Worm (Caenorhabditis elegans) whole organism, L3 larva: ENCODE results near the gene T25B2.2.

ENCODE experiments used
- R02D3.7 ChIP-seq: fragments of 150-350 bp; optimal IDR thresholded peaks from 2 replicates; lab custom pipeline; 2014; ENCODE audit warnings: missing biosample characterization, missing genetic modification characterization
- ZK546.5 ChIP-seq: sonication (generic microtip); optimal IDR thresholded peaks from 2 replicates; lab custom pipeline; 2017; ENCODE audit warnings: missing biosample characterization, missing genetic modification characterization
- aly-2 ChIP-seq: fragments of 150-350 bp; optimal IDR thresholded peaks from 2 replicates; lab custom pipeline; 2014; ENCODE audit warnings: missing biosample characterization, missing genetic modification characterization
- ama-1 ChIP-seq: fragments of 150-350 bp; optimal IDR thresholded peaks from 2 replicates; lab custom pipeline; 2018
- ceh-16 ChIP-seq: sonication (generic microtip); optimal IDR thresholded peaks from 2 replicates; lab custom pipeline; 2017; ENCODE audit warnings: missing biosample characterization, missing genetic modification characterization
- ceh-28 ChIP-seq: fragments of 150-350 bp; optimal IDR thresholded peaks from 2 replicates; lab custom pipeline; 2014; ENCODE audit warnings: missing biosample characterization, missing genetic modification reagents, missing genetic modification characterization
- ceh-82 ChIP-seq: fragments of 150-350 bp; optimal IDR thresholded peaks from 2 replicates; lab custom pipeline; 2014; ENCODE audit warnings: missing biosample characterization, missing genetic modification characterization
- ceh-9 ChIP-seq: sonication (generic microtip); optimal IDR thresholded peaks from 2 replicates; lab custom pipeline; 2018; ENCODE audit warnings: missing biosample characterization, missing genetic modification characterization
- daf-12 ChIP-seq: fragments of 150-350 bp; optimal IDR thresholded peaks from 2 replicates; lab custom pipeline; 2014; ENCODE audit warnings: missing biosample characterization, missing genetic modification reagents, missing genetic modification characterization
- egl-27 ChIP-seq: sonication (generic microtip); optimal IDR thresholded peaks from 4 replicates; lab custom pipeline; 2017; ENCODE audit warnings: missing biosample characterization, missing genetic modification reagents, missing genetic modification characterization
- egl-5 ChIP-seq: fragments of 150-350 bp; optimal IDR thresholded peaks from 2 replicates; lab custom pipeline; 2017; ENCODE audit warnings: missing biosample characterization, missing genetic modification reagents, missing genetic modification characterization, inconsistent platforms
- elt-1 ChIP-seq: fragments of 150-350 bp; optimal IDR thresholded peaks from 2 replicates; lab custom pipeline; 2014; ENCODE audit warnings: missing biosample characterization, missing genetic modification characterization
- elt-2 ChIP-seq: sonication (generic microtip); optimal IDR thresholded peaks from 2 replicates; lab custom pipeline; 2016; ENCODE audit warnings: missing genetic modification reagents, mild to moderate bottlenecking, missing genetic modification characterization, missing compliant biosample characterization
- elt-3 ChIP-seq, 3 experiments: fragments of 150-350 bp in 1 of 3; sonication (generic microtip) in 2 of 3; optimal IDR thresholded peaks; 2 replicates in 2 of 3; 4 replicates in 1 of 3; lab custom pipeline; 2014 to 2017; ENCODE audit warnings: missing biosample characterization in 3 of 3, missing genetic modification characterization in 3 of 3
- eor-1 ChIP-seq, 2 experiments: fragments of 150-350 bp; optimal IDR thresholded peaks; 2 replicates each; lab custom pipeline; 2014 to 2018; ENCODE audit warnings: missing biosample characterization in 2 of 2, missing genetic modification characterization in 2 of 2
- fkh-10 ChIP-seq: sonication (generic microtip); optimal IDR thresholded peaks from 2 replicates; lab custom pipeline; 2017; ENCODE audit warnings: missing biosample characterization, missing genetic modification reagents, missing genetic modification characterization
- fkh-2 ChIP-seq: fragments of 150-350 bp; optimal IDR thresholded peaks from 2 replicates; lab custom pipeline; 2014; ENCODE audit warnings: missing biosample characterization, missing genetic modification reagents, missing genetic modification characterization
- fos-1 ChIP-seq: fragments of 150-350 bp; optimal IDR thresholded peaks from 2 replicates; lab custom pipeline; 2014; ENCODE audit warnings: missing biosample characterization, missing genetic modification characterization
- hmg-11 ChIP-seq: sonication (generic microtip); optimal IDR thresholded peaks from 2 replicates; lab custom pipeline; 2016; ENCODE audit warnings: missing genetic modification characterization, missing compliant biosample characterization
- jun-1 ChIP-seq: fragments of 150-350 bp; optimal IDR thresholded peaks from 2 replicates; lab custom pipeline; 2014; ENCODE audit warnings: missing biosample characterization, missing genetic modification reagents, missing genetic modification characterization
- lin-15B ChIP-seq: fragments of 150-350 bp; optimal IDR thresholded peaks from 2 replicates; lab custom pipeline; 2014; ENCODE audit warnings: missing biosample characterization, missing genetic modification characterization
- lin-39 ChIP-seq: fragments of 150-350 bp; optimal IDR thresholded peaks from 2 replicates; lab custom pipeline; 2018; ENCODE audit warnings: missing biosample characterization, missing genetic modification reagents, missing genetic modification characterization
- lsy-12 ChIP-seq: sonication (generic microtip); optimal IDR thresholded peaks from 2 replicates; lab custom pipeline; 2016; ENCODE audit warnings: mild to moderate bottlenecking, missing genetic modification characterization, missing compliant biosample characterization
- mdl-1 ChIP-seq: fragments of 150-350 bp; optimal IDR thresholded peaks from 2 replicates; lab custom pipeline; 2014; ENCODE audit warnings: missing biosample characterization, missing genetic modification characterization
- mml-1 ChIP-seq: fragments of 150-350 bp; sonication (generic microtip); optimal IDR thresholded peaks from 3 replicates; lab custom pipeline; 2014; ENCODE audit warnings: missing biosample characterization, missing genetic modification characterization
- nfya-1 ChIP-seq: sonication (generic microtip); optimal IDR thresholded peaks from 2 replicates; lab custom pipeline; 2017; ENCODE audit warnings: missing genetic modification characterization, mild to moderate bottlenecking, missing compliant biosample characterization, antibody characterized with exemption, moderate library complexity; ENCODE audit not compliant: insufficient read depth
- nhr-11 ChIP-seq: fragments of 150-350 bp; optimal IDR thresholded peaks from 2 replicates; lab custom pipeline; 2014; ENCODE audit warnings: missing biosample characterization, missing genetic modification characterization
- nhr-12 ChIP-seq: fragments of 150-350 bp; optimal IDR thresholded peaks from 2 replicates; lab custom pipeline; 2014; ENCODE audit warnings: missing biosample characterization, missing genetic modification characterization
- nhr-23 ChIP-seq: fragments of 150-350 bp; optimal IDR thresholded peaks from 2 replicates; lab custom pipeline; 2014; ENCODE audit warnings: missing biosample characterization, missing genetic modification reagents, missing genetic modification characterization
- nhr-237 ChIP-seq: fragments of 150-350 bp; optimal IDR thresholded peaks from 2 replicates; lab custom pipeline; 2014; ENCODE audit warnings: missing biosample characterization, missing genetic modification characterization
- nhr-25 ChIP-seq: sonication (generic microtip); optimal IDR thresholded peaks from 2 replicates; lab custom pipeline; 2017; ENCODE audit warnings: missing biosample characterization, missing genetic modification characterization
- nhr-28 ChIP-seq: fragments of 150-350 bp; optimal IDR thresholded peaks from 2 replicates; lab custom pipeline; 2014; ENCODE audit warnings: missing biosample characterization, missing genetic modification characterization
- nhr-43 ChIP-seq: sonication (generic microtip); optimal IDR thresholded peaks from 2 replicates; lab custom pipeline; 2016; ENCODE audit warnings: mild to moderate bottlenecking, missing genetic modification characterization, missing compliant biosample characterization; ENCODE audit not compliant: poor library complexity, severe bottlenecking
- nhr-67 ChIP-seq: fragments of 150-350 bp; optimal IDR thresholded peaks from 2 replicates; lab custom pipeline; 2014; ENCODE audit warnings: missing biosample characterization, missing genetic modification characterization
- nhr-76 ChIP-seq: fragments of 150-350 bp; sonication (generic microtip); optimal IDR thresholded peaks from 5 replicates; lab custom pipeline; 2014; ENCODE audit warnings: missing biosample characterization, missing genetic modification characterization
- nhr-77 ChIP-seq: fragments of 150-350 bp; optimal IDR thresholded peaks from 2 replicates; lab custom pipeline; 2014; ENCODE audit warnings: missing biosample characterization, missing genetic modification characterization
- pha-4 ChIP-seq: fragments of 150-350 bp; optimal IDR thresholded peaks from 2 replicates; lab custom pipeline; 2014; ENCODE audit warnings: missing biosample characterization, missing genetic modification reagents, missing genetic modification characterization
- pqm-1 ChIP-seq: fragments of 150-350 bp; optimal IDR thresholded peaks from 2 replicates; lab custom pipeline; 2017; ENCODE audit warnings: missing biosample characterization, missing genetic modification characterization, inconsistent platforms
- sea-2 ChIP-seq: fragments of 150-350 bp; sonication (generic microtip); optimal IDR thresholded peaks from 4 replicates; lab custom pipeline; 2014; ENCODE audit warnings: missing biosample characterization, missing genetic modification reagents, missing genetic modification characterization
- skn-1 ChIP-seq: fragments of 150-350 bp; optimal IDR thresholded peaks from 2 replicates; lab custom pipeline; 2014; ENCODE audit warnings: missing biosample characterization, missing genetic modification characterization
- snpc-4 ChIP-seq: fragments of 150-350 bp; optimal IDR thresholded peaks from 2 replicates; lab custom pipeline; 2014; ENCODE audit warnings: missing biosample characterization, missing genetic modification characterization
- tbx-2 ChIP-seq: sonication (generic microtip); optimal IDR thresholded peaks from 2 replicates; lab custom pipeline; 2016; ENCODE audit warnings: mild to moderate bottlenecking, missing genetic modification characterization, missing compliant biosample characterization
- unc-39 ChIP-seq: sonication (generic microtip); optimal IDR thresholded peaks from 4 replicates; lab custom pipeline; 2017; ENCODE audit warnings: missing biosample characterization, missing genetic modification characterization
- unc-62 ChIP-seq: fragments of 150-350 bp; sonication (generic microtip); optimal IDR thresholded peaks from 4 replicates; lab custom pipeline; 2014; ENCODE audit warnings: missing biosample characterization, missing genetic modification reagents, missing genetic modification characterization
- zag-1 ChIP-seq: fragments of 150-350 bp; optimal IDR thresholded peaks from 2 replicates; lab custom pipeline; 2014; ENCODE audit warnings: missing biosample characterization, missing genetic modification characterization
- ztf-11 ChIP-seq: fragments of 150-350 bp; optimal IDR thresholded peaks from 2 replicates; lab custom pipeline; 2014; ENCODE audit warnings: missing biosample characterization, missing genetic modification characterization
- ztf-4 ChIP-seq: fragments of 150-350 bp; optimal IDR thresholded peaks from 2 replicates; lab custom pipeline; 2014; ENCODE audit warnings: missing biosample characterization, missing genetic modification characterization

The T25B2.2 gene

DNA sequence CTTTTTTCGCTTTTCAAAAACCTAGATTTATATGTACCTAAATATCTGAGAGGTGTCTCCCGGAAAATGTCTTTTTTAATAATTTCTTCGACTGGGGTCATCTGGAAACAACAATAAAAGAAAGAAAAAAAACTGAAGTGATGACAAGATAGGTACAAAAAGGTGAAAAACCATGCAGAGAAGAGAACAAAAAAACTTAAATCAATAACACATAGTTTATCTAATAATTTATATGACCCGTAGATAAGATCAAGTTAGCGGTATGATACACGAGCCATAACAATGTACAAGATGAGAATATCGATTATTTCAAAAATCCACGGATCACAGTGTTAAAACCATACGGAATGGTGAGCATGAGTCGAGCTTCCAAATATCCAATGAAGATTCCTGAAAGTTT lies 36.9 kb downstream of the T25B2.2 start, which contains the start of gene mtp-18:
mtp-18 (minus strand) TSS at position 101 of the 400 bp plus-strand sequence.
- TF ChIP-seq skn-1 (tag; lab: Kevin White, UChicago) (no peak), nhr-77 (no peak), nhr-67 (tag; lab: Kevin White, UChicago) (no peak), ama-1 (lab: Kevin White, UChicago) (no peak), lin-39 (tag; lab: Kevin White, UChicago) (no peak), mml-1 (tag; lab: Kevin White, UChicago) (no peak), lin-15B (tag; lab: Kevin White, UChicago) (no peak), lsy-12 (tag; lab: Kevin White, UChicago) (no peak), tbx-2 (tag; lab: Kevin White, UChicago) (no peak), nhr-25 (tag; lab: Kevin White, UChicago) (no peak)

DNA sequence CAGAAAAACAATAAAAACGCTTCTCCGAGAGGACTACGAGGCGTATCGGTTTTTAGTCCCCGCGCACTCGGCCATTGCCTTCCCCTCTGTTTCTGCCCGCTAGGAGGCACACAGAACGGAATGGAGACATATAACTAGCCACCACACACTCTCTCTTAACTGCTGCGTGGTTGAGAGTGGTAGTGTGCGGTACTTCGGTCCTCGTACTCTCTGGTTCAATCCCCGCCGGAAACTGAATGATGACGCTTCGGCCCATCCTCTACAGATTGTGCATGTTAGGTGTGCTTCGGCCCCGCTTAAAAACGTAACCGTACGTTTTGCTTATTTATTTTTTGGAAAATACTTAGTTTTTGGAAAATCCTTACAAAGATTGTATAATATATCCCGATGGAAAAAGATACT lies 38.2 kb downstream of the T25B2.2 start, which contains the start of gene T13C5.6:
T13C5.6 (minus strand) TSS at position 1 of the 402 bp plus-strand sequence.
- TF ChIP-seq ceh-16 (tag; lab: Kevin White, UChicago): peak; percentile 69
- TF ChIP-seq ztf-11: no peak
- TF ChIP-seq ceh-82 (tag; lab: Kevin White, UChicago): peak; percentile 64
- TF ChIP-seq fkh-10 (GFP tag; lab: Kevin White, UChicago): peak; percentile 20
- peak; percentile 95 for TF ChIP-seq nhr-43 (tag; lab: Kevin White, UChicago)
- peak; percentile 35 for TF ChIP-seq sea-2 (GFP tag; lab: Kevin White, UChicago)
- peak; percentile 6 for TF ChIP-seq unc-39 (tag; lab: Kevin White, UChicago)
- no peak for TF ChIP-seq mdl-1 (tag; lab: Kevin White, UChicago)
- TF ChIP-seq ZK546.5: no peak
- TF ChIP-seq nhr-28 (tag; lab: Kevin White, UChicago): no peak
- peak; percentile 68 for TF ChIP-seq snpc-4 (tag; lab: Kevin White, UChicago)
- peak; percentile 28 for TF ChIP-seq fkh-2 (tag; lab: Kevin White, UChicago)
- TF ChIP-seq zag-1 (tag; lab: Kevin White, UChicago): peak; percentile 3
- TF ChIP-seq nhr-25 (tag; lab: Kevin White, UChicago): peak; percentile 88
- TF ChIP-seq nfya-1: peak; percentile 89
- TF ChIP-seq fos-1 (tag; lab: Kevin White, UChicago): peak; percentile 52
- no peak for TF ChIP-seq ceh-9 (tag; lab: Kevin White, UChicago)
- peak; percentile 70 for TF ChIP-seq egl-27 (tag; lab: Kevin White, UChicago)
- no peak for TF ChIP-seq nhr-12 (tag; lab: Kevin White, UChicago)
- peak; percentile 11 for TF ChIP-seq nhr-11 (tag; lab: Kevin White, UChicago)
- no peak for TF ChIP-seq ama-1 (lab: Kevin White, UChicago)
- TF ChIP-seq aly-2 (tag; lab: Kevin White, UChicago): peak; percentile 48
- TF ChIP-seq elt-3 (tag; optimal IDR thresholded peaks at IDR 0.05; lab: Kevin White, UChicago): peak in 2 of 3 experiments; percentile 18 to 88
- TF ChIP-seq ceh-28 (tag; lab: Kevin White, UChicago): peak; percentile 70
- no peak for TF ChIP-seq mml-1 (tag; lab: Kevin White, UChicago)
- TF ChIP-seq nhr-237 (tag; lab: Kevin White, UChicago): no peak
- peak; percentile 87 for TF ChIP-seq pha-4 (tag; lab: Kevin White, UChicago)
- TF ChIP-seq nhr-23 (tag; lab: Kevin White, UChicago): peak; percentile 73
- TF ChIP-seq unc-62 (GFP tag; lab: Kevin White, UChicago): peak; percentile 34
- TF ChIP-seq elt-1 (tag; lab: Kevin White, UChicago): no peak
- peak; percentile 40 for TF ChIP-seq R02D3.7
- peak; percentile 99 for TF ChIP-seq hmg-11 (tag; lab: Kevin White, UChicago)
- TF ChIP-seq jun-1: peak; percentile 81
- no peak for TF ChIP-seq nhr-67 (tag; lab: Kevin White, UChicago)
- TF ChIP-seq lsy-12 (tag; lab: Kevin White, UChicago): peak; percentile 93
- peak; percentile 74 for TF ChIP-seq elt-2 (tag; lab: Kevin White, UChicago)
- peak; percentile 39 for TF ChIP-seq nhr-76 (tag; lab: Kevin White, UChicago)
- peak; percentile 91 for TF ChIP-seq skn-1 (tag; lab: Kevin White, UChicago)
- TF ChIP-seq ztf-4: peak; percentile 81
- peak; percentile 24 for TF ChIP-seq nhr-77
- TF ChIP-seq lin-15B (tag; lab: Kevin White, UChicago): peak; percentile 60
- no peak for TF ChIP-seq eor-1 (tag; optimal IDR thresholded peaks at IDR 0.05; lab: Kevin White, UChicago)
- TF ChIP-seq tbx-2 (tag; lab: Kevin White, UChicago): peak; percentile 85
- TF ChIP-seq lin-39 (tag; lab: Kevin White, UChicago): peak; percentile 94
- TF ChIP-seq egl-5: peak; percentile 95
- TF ChIP-seq daf-12 (tag; lab: Kevin White, UChicago): no peak
- peak; percentile 39 for TF ChIP-seq pqm-1 (tag; lab: Kevin White, UChicago)
